Worm (Caenorhabditis elegans) whole organism, late embryonic: ENCODE results near the gene unc-76.

Source experiments
- ama-1 ChIP-seq: fragments of 150-350 bp; optimal IDR thresholded peaks from 2 replicates; lab custom pipeline; 2014
- npax-4 ChIP-seq: sonication (generic microtip); optimal IDR thresholded peaks from 2 replicates; lab custom pipeline; 2016; ENCODE audit warnings: missing genetic modification characterization, missing compliant biosample characterization
- unc-42 ChIP-seq: sonication (generic microtip); optimal IDR thresholded peaks from 2 replicates; lab custom pipeline; 2016; ENCODE audit warnings: missing genotype, missing genetic modification characterization, missing compliant biosample characterization

ce11 chrV:15051720-15052119, 19.8 kb upstream of the unc-76 start:
- TF ChIP-seq unc-42 (tag; lab: Kevin White, UChicago) (no peak), ama-1 (no peak), npax-4 (tag; lab: Kevin White, UChicago) (no peak)
